Fruit fly (Drosophila melanogaster): Measurements from ENCODE around the gene CG12003.

Gene CG12003

dm6 chr3L:1587140-1587849 is 22.1 kb downstream of the CG12003 start (continued):
- TF ChIP-seq Opbp (GFP tag; IDR thresholded peaks at IDR 0.05; ENCODE audit: partially characterized antibody) (no peak), CG17359 (tag; optimal IDR thresholded peaks at IDR 0.05) (peak; percentile 86), MBD-R2 (GFP tag; IDR thresholded peaks at IDR 0.05) (peak; percentile 82), B-H2 (GFP tag; optimal IDR thresholded peaks at IDR 0.05) (no peak), ems (GFP tag; optimal IDR thresholded peaks at IDR 0.05) (peak; percentile 83), Bteb2 (GFP tag; optimal IDR thresholded peaks at IDR 0.05) (peak; percentile 64), usp (GFP tag; optimal IDR thresholded peaks at IDR 0.05) (no peak), Adf1 (GFP tag; IDR thresholded peaks at IDR 0.05) (peak; percentile 57), CG9609 (GFP tag; optimal IDR thresholded peaks at IDR 0.05) (peak; percentile 53), cg (GFP tag; optimal IDR thresholded peaks at IDR 0.05) (no peak), wek (GFP tag; optimal IDR thresholded peaks at IDR 0.05) (peak; percentile 58), Rx (GFP tag; IDR thresholded peaks at IDR 0.05) (peak; percentile 84), CG12104 (GFP tag; optimal IDR thresholded peaks at IDR 0.05) (peak; percentile 68), CG17612 (GFP tag; IDR thresholded peaks at IDR 0.05) (peak; percentile 82), bab2 (GFP tag; optimal IDR thresholded peaks at IDR 0.05) (peak; percentile 87), mam (GFP tag; optimal IDR thresholded peaks at IDR 0.05) (peak; percentile 94), maf-S (GFP tag; optimal IDR thresholded peaks at IDR 0.05) (peak; percentile 77), dati (GFP tag; IDR thresholded peaks at IDR 0.05) (peak; percentile 69), zen2 (GFP tag; IDR thresholded peaks at IDR 0.05; ENCODE audit: partially characterized antibody) (no peak), ab (GFP tag; optimal IDR thresholded peaks at IDR 0.05) (peak; percentile 69), bsh (GFP tag; optimal IDR thresholded peaks at IDR 0.05) (peak; percentile 43 to 65), CG33213 (GFP tag; optimal IDR thresholded peaks at IDR 0.05) (peak; percentile 69), unc-4 (GFP tag; IDR thresholded peaks at IDR 0.05; ENCODE audit: partially characterized antibody) (no peak), disco-r (GFP tag; optimal IDR thresholded peaks at IDR 0.05) (peak; percentile 61), YL-1 (GFP tag; optimal IDR thresholded peaks at IDR 0.05) (no peak), ranshi (GFP tag; IDR thresholded peaks at IDR 0.05) (peak; percentile 89), CG4404 (GFP tag; IDR thresholded peaks at IDR 0.05) (peak; percentile 77), row (GFP tag; IDR thresholded peaks at IDR 0.05) (peak; percentile 90), CG10431 (GFP tag; optimal IDR thresholded peaks at IDR 0.05) (no peak), Dip2 (GFP tag; IDR thresholded peaks at IDR 0.05) (peak; percentile 38; the same call in 1 of the 2 replicates), fu2 (GFP tag; optimal IDR thresholded peaks at IDR 0.05) (peak; percentile 52), Hmx (GFP tag; optimal IDR thresholded peaks at IDR 0.05) (no peak), nmo (GFP tag; optimal IDR thresholded peaks at IDR 0.05) (peak; percentile 59), Hsf (GFP tag; optimal IDR thresholded peaks at IDR 0.05) (peak; percentile 72), Mes4 (GFP tag; optimal IDR thresholded peaks at IDR 0.05) (peak; percentile 32), Ptx1 (GFP tag; IDR thresholded peaks at IDR 0.05) (peak; percentile 92), gsb (GFP tag; IDR thresholded peaks at IDR 0.05) (peak; percentile 88), CG10274 (GFP tag; optimal IDR thresholded peaks at IDR 0.05) (peak; percentile 74), CG15269 (tag; optimal IDR thresholded peaks at IDR 0.05) (peak; percentile 89), CG9727 (GFP tag; optimal IDR thresholded peaks at IDR 0.05) (peak; percentile 69), CG1603 (tag; optimal IDR thresholded peaks at IDR 0.05) (peak; percentile 86), HLH3B (GFP tag; IDR thresholded peaks at IDR 0.05) (peak; percentile 88), sim (GFP tag; IDR thresholded peaks at IDR 0.05) (peak; percentile 79; the same call in 1 of the 2 replicates), Poxn (GFP tag; IDR thresholded peaks at IDR 0.05) (0 out of 2 replicates have a peak, but pooled peaks have one; percentile 35), CG11085 (GFP tag; IDR thresholded peaks at IDR 0.05) (peak; percentile 86), Dp (GFP tag; optimal IDR thresholded peaks at IDR 0.05) (no peak), pnt (GFP tag; optimal IDR thresholded peaks at IDR 0.05) (peak; percentile 86), tio (GFP tag; optimal IDR thresholded peaks at IDR 0.05) (peak; percentile 51), CG1602 (GFP tag; optimal IDR thresholded peaks at IDR 0.05) (peak; percentile 61), pan (optimal IDR thresholded peaks at IDR 0.05) (no peak), pan (GFP tag; optimal IDR thresholded peaks at IDR 0.05 in 1 of 2, IDR thresholded peaks at IDR 0.05 in 1 of 2) (peak in 1 of 2 experiments; percentile 89)

All from whole organism, embryonic.